Worm (Caenorhabditis elegans) whole organism, late embryonic: ENCODE measurements around the gene T24E12.11.

Source experiments
- ceh-18 ChIP-seq: sonication (generic microtip); optimal IDR thresholded peaks from 2 replicates; lab custom pipeline; 2016; ENCODE audit warnings: missing genetic modification characterization, missing compliant biosample characterization
- sox-4 ChIP-seq: sonication (generic microtip); optimal IDR thresholded peaks from 2 replicates; lab custom pipeline; 2017; ENCODE audit warnings: mild to moderate bottlenecking, missing genetic modification characterization, inconsistent platforms, missing compliant biosample characterization

ce11 chrII:3811816-3812332, 32.5 kb upstream of the T24E12.11 start, which contains the start of gene lido-15:
- TF ChIP-seq ceh-18 (tag; lab: Kevin White, UChicago) (no peak), sox-4 (tag; lab: Kevin White, UChicago) (no peak)
